Worm (Caenorhabditis elegans) whole organism, L4/young adult: Measurements from ENCODE around the gene T14B4.9.

ENCODE experiments used
- dao-5 ChIP-seq: sonication (generic microtip); optimal IDR thresholded peaks from 2 replicates; lab custom pipeline; 2016; ENCODE audit warnings: missing genotype, missing genetic modification characterization, moderate library complexity, missing compliant biosample characterization
- him-1 ChIP-seq: sonication (generic microtip); optimal IDR thresholded peaks from 2 replicates; lab custom pipeline; 2016; ENCODE audit warnings: missing genotype, missing genetic modification reagents, missing genetic modification characterization, missing compliant biosample characterization

DNA sequence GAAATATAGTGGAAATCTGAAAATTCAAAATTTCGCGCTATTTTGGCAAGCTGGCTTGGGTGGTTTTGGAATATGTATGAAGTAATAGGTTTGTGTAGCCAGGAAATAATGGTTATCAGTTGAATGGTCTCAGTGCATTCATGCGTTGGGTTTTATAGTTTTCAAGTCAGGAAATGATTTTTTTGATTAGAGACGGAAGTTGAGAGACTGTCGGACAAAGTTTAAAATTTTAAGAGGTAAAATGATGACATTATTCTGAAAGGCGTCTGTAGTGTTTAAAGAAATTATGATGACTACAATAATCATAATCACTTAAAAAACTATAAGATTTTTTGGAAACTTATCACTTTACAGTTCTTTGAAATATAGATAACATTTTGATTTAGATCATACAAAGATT is 32.1 kb downstream of the T14B4.9 start, which contains the start of gene C18H9.6:
- TF ChIP-seq him-1 (tag; lab: Kevin White, UChicago) (no peak), dao-5 (tag; lab: Kevin White, UChicago) (no peak)
